Worm (Caenorhabditis elegans): ENCODE data around the gene ZK546.2.

- TF ChIP-seq hlh-4 (tag; optimal IDR thresholded peaks at IDR 0.05) = no peak
- TF ChIP-seq ztf-4 (tag; optimal IDR thresholded peaks at IDR 0.05) = no peak
- TF ChIP-seq nhr-90 (tag; optimal IDR thresholded peaks at IDR 0.05; ENCODE audit: poor library complexity) = no peak
These were observed 28.7 kb downstream of the ZK546.2 start for ce11 chrII:4974448-4974951.

Data from whole organism, L1 larva.